Worm (Caenorhabditis elegans) whole organism, early embryonic: Measurements from ENCODE around the gene sri-62.

Experiments used
- aly-1 ChIP-seq: sonication (generic microtip); optimal IDR thresholded peaks from 2 replicates; lab custom pipeline; 2016; ENCODE audit warnings: missing genetic modification characterization, missing compliant biosample characterization
- ama-1 ChIP-seq: fragments of 150-350 bp; optimal IDR thresholded peaks from 2 replicates; lab custom pipeline; 2014
- hmg-4 ChIP-seq: fragments of 200-800 bp; sonication (Bioruptor generic); optimal IDR thresholded peaks from 2 replicates; lab custom pipeline; 2018; ENCODE audit warnings: mild to moderate bottlenecking, missing genetic modification characterization, missing compliant biosample characterization
- tbx-11 ChIP-seq: fragments of 200-800 bp; sonication (Bioruptor generic); IDR thresholded peaks from 2 replicates; pipeline ENCODE4 v1.3.6; 2022; ENCODE audit warnings: missing genetic modification characterization, missing compliant biosample characterization

ce11 chrII:2681118-2681517 lies 17.2 kb downstream of the sri-62 start, which contains the start of gene F34D6.1:
- TF ChIP-seq ama-1: no peak
- TF ChIP-seq hmg-4 (GFP tag; lab: Kevin White, UChicago): no peak
- no peak for TF ChIP-seq aly-1 (tag; lab: Kevin White, UChicago)
- TF ChIP-seq tbx-11 (GFP tag; lab: Robert Waterston, UW): no peak
